Worm (Caenorhabditis elegans): Measurements from ENCODE around the gene srt-70.

Gene srt-70

DNA sequence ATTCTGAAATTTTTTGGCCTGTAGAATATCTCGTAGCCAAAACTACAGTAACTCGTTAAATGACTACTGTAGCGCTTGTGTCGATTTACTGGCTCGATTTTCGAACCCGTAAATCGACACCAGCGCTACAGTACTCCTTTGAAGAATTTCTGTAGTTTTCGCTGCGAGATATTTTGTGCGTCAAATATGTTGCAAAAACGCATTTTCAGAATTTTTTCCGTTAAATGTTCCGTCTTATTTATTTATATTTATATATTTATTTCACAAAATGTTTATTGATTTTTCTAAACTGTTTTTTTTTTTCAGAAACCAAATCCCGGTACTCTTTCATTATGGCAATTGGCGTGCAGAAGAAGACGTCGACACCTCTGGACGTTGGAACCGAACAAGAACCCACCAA lies 14.4 kb upstream of the srt-70 start, which contains the start of gene natc-2:
natc-2 (plus strand) TSS at position 301 of the 400 bp plus-strand sequence.
- TF ChIP-seq nfya-1 (tag; optimal IDR thresholded peaks at IDR 0.05; ENCODE audit: insufficient read depth): no peak

DNA sequence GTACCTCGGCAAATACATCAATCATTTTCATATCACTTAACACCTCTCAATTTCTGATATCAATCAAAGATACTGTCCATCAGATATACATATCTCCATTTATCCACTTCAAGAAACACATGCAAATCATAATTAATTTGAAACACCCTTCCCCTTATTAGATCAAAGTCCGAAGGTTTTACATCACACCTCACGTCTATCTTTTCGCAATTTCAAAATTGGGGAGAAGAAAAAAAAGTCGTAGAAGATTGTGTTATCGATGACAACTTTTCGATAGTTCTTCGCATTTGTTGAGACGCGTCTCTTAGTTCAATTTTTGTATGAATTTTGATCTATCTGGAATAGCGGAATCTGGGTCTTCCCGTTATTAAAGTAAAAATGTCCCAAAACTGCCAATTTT lies 13.9 kb upstream of the srt-70 start:
- TF ChIP-seq nhr-43 (tag; optimal IDR thresholded peaks at IDR 0.05; ENCODE audit: poor library complexity, severe bottlenecking) (peak; percentile 21), elt-2 (tag; optimal IDR thresholded peaks at IDR 0.05) (peak; percentile 4), fkh-10 (GFP tag; optimal IDR thresholded peaks at IDR 0.05) (no peak)

DNA sequence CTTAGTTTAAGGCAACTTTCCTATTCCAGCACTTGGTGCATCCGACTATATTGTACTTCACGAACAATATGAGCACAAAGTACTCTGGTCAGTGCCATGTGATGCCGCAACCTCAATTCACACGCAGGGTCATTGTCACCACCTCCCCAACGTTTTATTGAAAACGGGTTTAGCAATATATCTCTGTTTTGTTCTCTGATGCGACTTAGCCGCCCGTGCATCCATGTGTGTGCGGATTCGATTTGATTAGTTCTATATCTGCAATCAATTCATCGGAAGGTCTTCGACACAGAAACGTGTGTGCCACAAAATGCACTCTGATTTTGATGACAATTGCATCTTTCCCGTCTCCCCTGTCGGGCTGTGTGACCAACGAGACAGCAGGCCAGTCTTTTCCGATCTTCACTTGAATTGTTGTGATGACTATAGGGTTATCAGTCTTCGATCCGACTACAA lies 13.3 kb upstream of the srt-70 start:
- TF ChIP-seq nhr-23 (tag; optimal IDR thresholded peaks at IDR 0.05): peak; percentile 59
- no peak for TF ChIP-seq ceh-16 (tag; optimal IDR thresholded peaks at IDR 0.05)
- TF ChIP-seq ztf-11 (tag; optimal IDR thresholded peaks at IDR 0.05): no peak
- peak; percentile 2 for TF ChIP-seq pqm-1 (tag; optimal IDR thresholded peaks at IDR 0.05)
- TF ChIP-seq skn-1 (tag; optimal IDR thresholded peaks at IDR 0.05): no peak
- TF ChIP-seq nhr-43 (tag; optimal IDR thresholded peaks at IDR 0.05; ENCODE audit: poor library complexity, severe bottlenecking): peak; percentile 61

DNA sequence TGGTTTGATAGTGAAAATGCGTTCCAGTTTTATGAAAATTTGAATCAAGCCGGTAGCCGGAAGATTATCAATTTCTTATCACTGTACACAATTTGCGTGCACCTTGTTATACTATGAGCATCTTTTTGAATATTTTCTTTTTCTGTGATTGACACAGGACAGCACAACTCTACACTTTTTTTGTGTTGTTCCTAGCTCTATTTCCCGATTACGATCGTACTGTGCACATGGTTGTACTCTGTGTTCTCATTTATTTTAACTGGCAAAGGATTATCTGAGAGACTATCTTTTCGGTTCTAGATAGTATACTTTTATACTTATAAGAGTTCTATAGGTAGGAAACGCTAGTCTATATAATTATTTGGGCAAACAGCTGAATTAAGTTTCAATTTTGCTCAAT lies 12.7 kb upstream of the srt-70 start:
- TF ChIP-seq fos-1 (tag; optimal IDR thresholded peaks at IDR 0.05): no peak
- TF ChIP-seq elt-2 (tag; optimal IDR thresholded peaks at IDR 0.05): no peak
- no peak for TF ChIP-seq hmg-11 (tag; optimal IDR thresholded peaks at IDR 0.05)
- no peak for TF ChIP-seq ceh-82 (tag; optimal IDR thresholded peaks at IDR 0.05)
- TF ChIP-seq lin-39 (tag; optimal IDR thresholded peaks at IDR 0.05): no peak
- TF ChIP-seq nhr-77 (tag; optimal IDR thresholded peaks at IDR 0.05): no peak
- TF ChIP-seq nhr-25 (tag; optimal IDR thresholded peaks at IDR 0.05): no peak
- TF ChIP-seq skn-1 (tag; optimal IDR thresholded peaks at IDR 0.05): no peak
- TF ChIP-seq nhr-11 (tag; optimal IDR thresholded peaks at IDR 0.05): no peak
- TF ChIP-seq unc-62 (GFP tag; optimal IDR thresholded peaks at IDR 0.05): no peak
- TF ChIP-seq eor-1 (tag; optimal IDR thresholded peaks at IDR 0.05): no peak

DNA sequence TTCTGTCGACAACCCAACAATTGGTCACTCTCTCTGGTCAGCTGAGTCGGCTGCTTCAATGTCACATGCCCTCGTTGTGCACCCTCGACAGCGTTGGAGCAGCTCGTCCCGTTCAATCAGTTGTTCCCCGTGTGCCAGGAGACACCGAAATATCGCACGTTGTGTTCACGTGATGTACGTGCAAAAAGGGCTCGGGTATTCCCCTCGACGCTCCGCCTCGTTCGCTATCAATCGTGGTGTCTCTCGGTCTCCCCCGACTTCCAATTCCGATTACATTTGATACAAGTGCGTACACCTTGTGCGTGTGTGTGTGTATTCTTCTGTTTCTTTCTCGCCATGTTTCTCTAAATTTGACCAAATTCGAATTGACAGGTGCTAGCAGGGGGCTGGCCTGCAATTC lies 12.1 kb upstream of the srt-70 start:
- TF ChIP-seq tbx-2 (tag; optimal IDR thresholded peaks at IDR 0.05) (peak; percentile 9), nhr-43 (tag; optimal IDR thresholded peaks at IDR 0.05; ENCODE audit: poor library complexity, severe bottlenecking) (peak; percentile 47), mml-1 (tag; optimal IDR thresholded peaks at IDR 0.05) (peak; percentile 80), nhr-76 (tag; optimal IDR thresholded peaks at IDR 0.05) (no peak), skn-1 (tag; optimal IDR thresholded peaks at IDR 0.05) (peak; percentile 23), sea-2 (GFP tag; optimal IDR thresholded peaks at IDR 0.05) (no peak), ceh-9 (tag; optimal IDR thresholded peaks at IDR 0.05) (no peak), elt-3 (tag; optimal IDR thresholded peaks at IDR 0.05) (peak in 1 of 3 experiments; percentile 10), pha-4 (tag; optimal IDR thresholded peaks at IDR 0.05) (peak; percentile 61), nhr-28 (tag; optimal IDR thresholded peaks at IDR 0.05) (no peak), elt-2 (tag; optimal IDR thresholded peaks at IDR 0.05) (peak; percentile 93), pqm-1 (tag; optimal IDR thresholded peaks at IDR 0.05) (peak; percentile 87), jun-1 (tag; optimal IDR thresholded peaks at IDR 0.05) (peak; percentile 62), nfya-1 (tag; optimal IDR thresholded peaks at IDR 0.05; ENCODE audit: insufficient read depth) (peak; percentile 60), nhr-11 (tag; optimal IDR thresholded peaks at IDR 0.05) (peak; percentile 44), lsy-12 (tag; optimal IDR thresholded peaks at IDR 0.05) (peak; percentile 23), lin-39 (tag; optimal IDR thresholded peaks at IDR 0.05) (peak; percentile 28), ama-1 (optimal IDR thresholded peaks at IDR 0.05) (peak; percentile 73), ceh-82 (tag; optimal IDR thresholded peaks at IDR 0.05) (no peak), daf-12 (tag; optimal IDR thresholded peaks at IDR 0.05) (peak; percentile 25), mdl-1 (tag; optimal IDR thresholded peaks at IDR 0.05) (peak; percentile 26)

DNA sequence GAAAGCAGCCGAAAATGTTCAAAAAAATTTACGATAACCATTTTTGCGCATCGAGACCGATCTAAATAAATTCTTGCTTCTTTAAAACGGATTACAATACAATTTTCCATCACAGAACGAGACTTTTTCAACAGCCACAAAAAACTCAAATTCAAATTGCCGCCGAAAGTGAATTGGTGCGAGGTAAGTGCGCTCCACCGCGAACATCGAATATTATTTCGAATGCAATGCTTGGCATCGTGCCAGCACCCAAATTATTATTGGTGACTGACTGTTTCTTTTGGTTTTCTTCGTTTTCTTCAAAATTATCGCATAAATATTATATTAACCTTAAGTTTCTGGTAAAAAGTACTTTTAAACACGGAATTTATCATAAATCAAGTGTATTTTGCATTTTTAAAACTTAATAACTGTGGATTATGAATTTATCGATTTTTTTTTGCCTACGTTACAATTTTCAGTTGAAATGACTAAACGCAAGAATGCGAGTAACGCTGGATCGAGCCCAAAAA lies 9.7 kb upstream of the srt-70 start, which contains the start of gene penr-1:
penr-1 (plus strand) TSS at position 462 of the 512 bp plus-strand sequence.
- TF ChIP-seq ZK546.5 (tag; optimal IDR thresholded peaks at IDR 0.05) (no peak), fkh-10 (GFP tag; optimal IDR thresholded peaks at IDR 0.05) (no peak), fkh-2 (tag; optimal IDR thresholded peaks at IDR 0.05) (no peak), unc-62 (GFP tag; optimal IDR thresholded peaks at IDR 0.05) (no peak), elt-2 (tag; optimal IDR thresholded peaks at IDR 0.05) (peak; percentile 23), R02D3.7 (tag; optimal IDR thresholded peaks at IDR 0.05) (no peak), nfya-1 (tag; optimal IDR thresholded peaks at IDR 0.05; ENCODE audit: insufficient read depth) (peak; percentile 69), egl-5 (tag; optimal IDR thresholded peaks at IDR 0.05) (peak; percentile 63), egl-27 (tag; optimal IDR thresholded peaks at IDR 0.05) (no peak), ztf-4 (tag; optimal IDR thresholded peaks at IDR 0.05) (no peak), nhr-237 (tag; optimal IDR thresholded peaks at IDR 0.05) (no peak), pha-4 (tag; optimal IDR thresholded peaks at IDR 0.05) (peak; percentile 64), nhr-12 (tag; optimal IDR thresholded peaks at IDR 0.05) (no peak), nhr-67 (tag; optimal IDR thresholded peaks at IDR 0.05) (no peak), nhr-25 (tag; optimal IDR thresholded peaks at IDR 0.05) (peak; percentile 53), lin-39 (tag; optimal IDR thresholded peaks at IDR 0.05) (peak; percentile 1), skn-1 (tag; optimal IDR thresholded peaks at IDR 0.05) (no peak), ceh-28 (tag; optimal IDR thresholded peaks at IDR 0.05) (no peak), nhr-23 (tag; optimal IDR thresholded peaks at IDR 0.05) (peak; percentile 60), eor-1 (tag; optimal IDR thresholded peaks at IDR 0.05) (no peak), mdl-1 (tag; optimal IDR thresholded peaks at IDR 0.05) (no peak), hmg-11 (tag; optimal IDR thresholded peaks at IDR 0.05) (peak; percentile 62)

All from whole organism, L3 larva.